Worm (Caenorhabditis elegans) whole organism, L3 larva: ENCODE results near the gene srb-12.

Source experiments
- daf-12 ChIP-seq: fragments of 150-350 bp; optimal IDR thresholded peaks from 2 replicates; lab custom pipeline; 2014; ENCODE audit warnings: missing biosample characterization, missing genetic modification reagents, missing genetic modification characterization
- egl-27 ChIP-seq: sonication (generic microtip); optimal IDR thresholded peaks from 4 replicates; lab custom pipeline; 2017; ENCODE audit warnings: missing biosample characterization, missing genetic modification reagents, missing genetic modification characterization
- elt-1 ChIP-seq: fragments of 150-350 bp; optimal IDR thresholded peaks from 2 replicates; lab custom pipeline; 2014; ENCODE audit warnings: missing biosample characterization, missing genetic modification characterization
- fkh-10 ChIP-seq: sonication (generic microtip); optimal IDR thresholded peaks from 2 replicates; lab custom pipeline; 2017; ENCODE audit warnings: missing biosample characterization, missing genetic modification reagents, missing genetic modification characterization
- pha-4 ChIP-seq: fragments of 150-350 bp; optimal IDR thresholded peaks from 2 replicates; lab custom pipeline; 2014; ENCODE audit warnings: missing biosample characterization, missing genetic modification reagents, missing genetic modification characterization
- pqm-1 ChIP-seq: fragments of 150-350 bp; optimal IDR thresholded peaks from 2 replicates; lab custom pipeline; 2017; ENCODE audit warnings: missing biosample characterization, missing genetic modification characterization, inconsistent platforms

DNA sequence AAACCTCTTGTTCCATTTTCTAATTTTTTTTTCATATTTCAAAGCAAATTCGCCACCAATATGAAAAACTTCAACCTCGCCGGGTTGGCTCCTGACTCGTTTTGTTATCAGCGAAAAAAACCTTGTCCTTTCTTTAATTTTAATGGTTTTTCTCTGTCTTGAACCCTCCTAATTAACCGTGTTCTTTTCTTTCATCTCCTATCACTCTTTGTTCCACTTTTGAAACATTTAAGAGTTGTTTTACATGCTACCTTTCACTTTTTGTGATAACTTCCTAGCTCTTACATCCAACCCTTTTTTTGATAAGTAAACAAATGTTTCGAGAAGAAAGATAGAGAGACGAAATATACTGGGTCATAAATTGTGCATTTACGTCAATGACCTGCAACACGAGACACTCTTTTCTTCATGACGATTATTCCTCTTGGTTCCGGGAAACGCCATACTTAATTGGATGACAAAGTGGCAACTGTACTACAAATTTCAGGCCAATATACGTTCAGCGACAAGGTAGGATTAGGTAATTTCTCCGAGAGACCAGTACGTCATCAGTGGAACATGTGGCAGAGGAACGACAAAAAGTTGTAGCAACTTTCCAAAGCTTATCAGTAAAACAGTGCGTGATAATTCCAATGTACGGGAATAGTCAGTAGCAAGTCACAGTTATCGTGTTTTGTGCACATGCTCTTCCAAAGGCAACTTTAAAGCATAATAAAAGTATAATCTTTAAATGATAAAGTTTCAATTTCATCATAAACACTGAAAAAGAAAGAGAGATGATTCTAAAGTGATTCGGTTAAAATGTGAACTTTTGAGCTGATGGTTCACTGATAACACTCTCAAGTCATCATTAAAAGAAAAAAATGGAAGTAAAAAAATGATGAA, 30.5 kb upstream of the srb-12 start:
- peak; percentile 62 for TF ChIP-seq pha-4 (tag; lab: Kevin White, UChicago)
- no peak for TF ChIP-seq daf-12
- TF ChIP-seq fkh-10 (GFP tag; lab: Kevin White, UChicago), result no peak
- TF ChIP-seq pqm-1 (tag; lab: Kevin White, UChicago), result peak; percentile 87
- no peak for TF ChIP-seq egl-27 (tag; lab: Kevin White, UChicago)
- no peak for TF ChIP-seq elt-1 (tag; lab: Kevin White, UChicago)
